Worm (Caenorhabditis elegans): ENCODE data around the gene C53A5.2.

- TF ChIP-seq ztf-29 (GFP tag; IDR thresholded peaks at IDR 0.05) = no peak
- TF ChIP-seq flt-1 (GFP tag; IDR thresholded peaks at IDR 0.05) = no peak
- no peak for TF ChIP-seq tab-1 (GFP tag; IDR thresholded peaks at IDR 0.05)
- no peak for TF ChIP-seq cog-1 (tag; optimal IDR thresholded peaks at IDR 0.05)
- TF ChIP-seq med-1 (GFP tag; optimal IDR thresholded peaks at IDR 0.05; ENCODE audit: insufficient read depth) = no peak
- no peak for TF ChIP-seq ztf-23 (GFP tag; IDR thresholded peaks at IDR 0.05)
- TF ChIP-seq klf-2 (GFP tag; conservative IDR thresholded peaks at IDR 0.05) = no peak
- no peak for TF ChIP-seq ref-1 (GFP tag; conservative IDR thresholded peaks at IDR 0.05)
- no peak for TF ChIP-seq T22C8.4 (GFP tag; IDR thresholded peaks at IDR 0.05)
Measured at ce11 chrV:14480533-14480932, 42.5 kb downstream of the C53A5.2 start.

Measured in whole organism, midembryonic.